Worm (Caenorhabditis elegans): Measurements from ENCODE around the gene rrf-3.

Gene rrf-3

DNA sequence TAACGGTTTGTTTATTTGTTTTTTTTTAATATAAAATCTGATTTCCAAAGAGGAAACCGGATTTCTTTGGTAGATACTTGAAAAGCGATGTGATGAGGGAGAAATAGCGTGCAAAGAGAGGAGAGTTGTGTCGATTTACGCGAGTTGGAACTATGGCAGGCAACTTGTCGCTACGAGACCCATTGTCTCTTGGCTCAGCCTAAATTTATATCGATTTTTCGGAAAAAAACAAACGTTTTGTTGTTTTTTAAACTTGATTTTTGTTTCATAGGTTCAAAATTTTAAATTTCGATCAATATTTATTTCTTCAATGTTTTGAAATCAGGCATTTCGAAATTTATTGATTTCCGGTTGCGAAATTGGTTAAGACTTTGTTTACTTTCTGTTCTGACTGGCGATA, 54.2 kb downstream of the rrf-3 start, which contains the start of gene M110.3:
Gene M110.3 (minus strand): TSS at position 184 of the 400 bp plus-strand sequence.
- peak; percentile 17 for TF ChIP-seq nhr-28 (tag; optimal IDR thresholded peaks at IDR 0.05)
- TF ChIP-seq dpl-1 (GFP tag; optimal IDR thresholded peaks at IDR 0.05): peak; percentile 53
- 0 out of 2 replicates have a peak, but pooled peaks have one; percentile 25 for TF ChIP-seq lin-38 (GFP tag; IDR thresholded peaks at IDR 0.05)
- no peak for TF ChIP-seq gei-8 (GFP tag; optimal IDR thresholded peaks at IDR 0.05)
- peak; percentile 42 for TF ChIP-seq ceh-28 (tag; optimal IDR thresholded peaks at IDR 0.05)
- no peak for TF ChIP-seq egl-43 (GFP tag; IDR thresholded peaks at IDR 0.05)
- TF ChIP-seq Y75B8A.6 (GFP tag; IDR thresholded peaks at IDR 0.05): no peak
- peak; percentile 29 for TF ChIP-seq rbr-2 (tag; optimal IDR thresholded peaks at IDR 0.05)
- peak; percentile 45 for TF ChIP-seq fkh-10 (GFP tag; optimal IDR thresholded peaks at IDR 0.05)
- TF ChIP-seq mxl-2 (GFP tag; conservative IDR thresholded peaks at IDR 0.05): no peak
- peak; percentile 45 for TF ChIP-seq hlh-30 (tag; optimal IDR thresholded peaks at IDR 0.05; ENCODE audit: insufficient read depth)
- peak; percentile 23 for TF ChIP-seq unc-130 (GFP tag; optimal IDR thresholded peaks at IDR 0.05)
- TF ChIP-seq daf-16 (GFP tag; optimal IDR thresholded peaks at IDR 0.05): no peak
- TF ChIP-seq daf-16 (tag; optimal IDR thresholded peaks at IDR 0.05): peak; percentile 37
- TF ChIP-seq mep-1 (tag; optimal IDR thresholded peaks at IDR 0.05): peak; percentile 38
- TF ChIP-seq lir-3 (tag; optimal IDR thresholded peaks at IDR 0.05): no peak
- peak; percentile 25 for TF ChIP-seq dve-1 (tag; optimal IDR thresholded peaks at IDR 0.05; ENCODE audit: insufficient read depth)
- peak in 1 of 2 experiments; percentile 76 for TF ChIP-seq lsy-2 (tag; optimal IDR thresholded peaks at IDR 0.05)
- peak; percentile 57; the same call in 1 of the 2 replicates for TF ChIP-seq hmg-1.1 (GFP tag; IDR thresholded peaks at IDR 0.05)
- TF ChIP-seq nhr-25 (tag; optimal IDR thresholded peaks at IDR 0.05; ENCODE audit: borderline replicate concordance, insufficient read depth): no peak
- no peak for TF ChIP-seq ztf-7 (tag; optimal IDR thresholded peaks at IDR 0.05)
- peak; percentile 76 for TF ChIP-seq R02D3.7 (tag; optimal IDR thresholded peaks at IDR 0.05)

- TF ChIP-seq lin-39 (tag; optimal IDR thresholded peaks at IDR 0.05) (no peak), daf-12 (tag; optimal IDR thresholded peaks at IDR 0.05) (no peak), ama-1 (optimal IDR thresholded peaks at IDR 0.05) (no peak), dmd-9 (GFP tag; IDR thresholded peaks at IDR 0.05) (no peak), zfp-2 (tag; optimal IDR thresholded peaks at IDR 0.05) (no peak), set-16 (GFP tag; IDR thresholded peaks at IDR 0.05) (no peak), lin-1 (GFP tag; IDR thresholded peaks at IDR 0.05) (no peak), saeg-2 (GFP tag; IDR thresholded peaks at IDR 0.05) (no peak), lim-7 (GFP tag; IDR thresholded peaks at IDR 0.05) (no peak), lir-3 (tag; optimal IDR thresholded peaks at IDR 0.05) (no peak), zip-2 (tag; optimal IDR thresholded peaks at IDR 0.05) (no peak), mes-2 (tag; optimal IDR thresholded peaks at IDR 0.05; ENCODE audit: poor library complexity, severe bottlenecking) (no peak)
Measured at ce11 chrII:8216922-8217321, 54.7 kb downstream of the rrf-3 start, which contains the start of gene ifg-1. Gene ifg-1, plus strand, starts transcription at chrII:8217222.

All from whole organism, L4 larva.